Worm (Caenorhabditis elegans) whole organism, L2 larva: ENCODE data around the gene R11A8.1.

Source experiments
- ama-1 ChIP-seq: fragments of 150-350 bp; optimal IDR thresholded peaks from 2 replicates; lab custom pipeline; 2018; ENCODE audit warnings: inconsistent platforms
- ceh-82 ChIP-seq: fragments of 150-350 bp; optimal IDR thresholded peaks from 2 replicates; lab custom pipeline; 2014; ENCODE audit warnings: missing biosample characterization, missing genetic modification characterization
- elt-1 ChIP-seq: fragments of 150-350 bp; optimal IDR thresholded peaks from 2 replicates; lab custom pipeline; 2014; ENCODE audit warnings: missing biosample characterization, missing genetic modification characterization
- snpc-4 ChIP-seq: fragments of 150-350 bp; optimal IDR thresholded peaks from 2 replicates; lab custom pipeline; 2014; ENCODE audit warnings: missing biosample characterization, missing genetic modification characterization

DNA sequence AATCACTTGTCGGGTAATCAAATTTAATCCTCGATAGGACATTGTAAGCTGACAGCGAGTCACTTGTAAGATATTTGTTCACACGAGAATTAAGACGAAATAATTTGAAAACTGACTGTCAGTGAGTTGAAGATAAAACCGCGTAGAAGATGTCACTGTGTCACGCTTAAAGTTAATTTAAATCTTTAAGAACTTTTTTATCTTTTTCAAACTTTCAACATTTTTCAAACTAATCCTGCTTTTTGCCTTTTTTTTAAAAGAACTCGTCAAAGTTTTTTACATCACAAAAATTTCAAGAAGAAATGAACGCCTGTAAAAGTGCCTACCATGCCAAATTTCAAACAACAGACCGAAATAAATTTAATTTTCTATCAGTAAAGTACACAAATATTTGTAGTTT lies 43.4 kb downstream of the R11A8.1 start, which contains the start of gene acs-18:
- TF ChIP-seq snpc-4 (tag; lab: Kevin White, UChicago) = no peak
- TF ChIP-seq elt-1 (tag; lab: Kevin White, UChicago) = no peak
- no peak for TF ChIP-seq ama-1
- TF ChIP-seq ceh-82 (tag; lab: Kevin White, UChicago) = no peak
